Fruit fly (Drosophila melanogaster) whole organism, wandering third instar larva: Measurements from ENCODE around the gene SmydA-4.

Source experiments
- Abd-B ChIP-seq: fragments of >200 bp; optimal IDR thresholded peaks from 2 replicates; lab custom pipeline; 2017; ENCODE audit warnings: missing biosample characterization, missing genetic modification characterization
- CG32264 ChIP-seq: fragments of 200-800 bp; sonication (Bioruptor generic); optimal IDR thresholded peaks from 2 replicates; lab custom pipeline; 2016; ENCODE audit warnings: missing biosample characterization, missing genetic modification characterization
- CrebA ChIP-seq: fragments of 200-800 bp; sonication (Bioruptor generic); optimal IDR thresholded peaks from 2 replicates; lab custom pipeline; 2016; ENCODE audit warnings: missing biosample characterization, mild to moderate bottlenecking, missing genetic modification characterization, borderline replicate concordance
- Dfd ChIP-seq: fragments of >200 bp; optimal IDR thresholded peaks from 2 replicates; lab custom pipeline; 2017; ENCODE audit warnings: missing biosample characterization, missing genetic modification characterization
- Dif ChIP-seq: fragments of 200-275, 200-300 bp; sonication (Bioruptor generic); optimal IDR thresholded peaks from 2 replicates; lab custom pipeline; 2018; ENCODE audit warnings: missing biosample characterization, missing genetic modification characterization; ENCODE audit not compliant: partially characterized antibody
- GATAd ChIP-seq: sonication (Bioruptor generic); optimal IDR thresholded peaks from 2 replicates; lab custom pipeline; 2016; ENCODE audit warnings: missing biosample characterization, missing genetic modification characterization
- HLH106 ChIP-seq: fragments of 200-800 bp; optimal IDR thresholded peaks from 3 replicates; lab custom pipeline; 2019; ENCODE audit warnings: missing biosample characterization, mild to moderate bottlenecking, missing genetic modification characterization, moderate library complexity
- Hnf4 ChIP-seq: fragments of 200-800 bp; sonication (Bioruptor generic); optimal IDR thresholded peaks from 2 replicates; lab custom pipeline; 2016; ENCODE audit warnings: missing biosample characterization, mild to moderate bottlenecking, missing genetic modification characterization
- Hr78 ChIP-seq: fragments of >200 bp; optimal IDR thresholded peaks from 2 replicates; lab custom pipeline; 2017; ENCODE audit warnings: missing biosample characterization, missing genetic modification characterization
- Hr83 ChIP-seq: fragments of 200-300 bp; sonication (Bioruptor generic); optimal IDR thresholded peaks from 2 replicates; lab custom pipeline; 2016; ENCODE audit warnings: missing biosample characterization, mild to moderate bottlenecking, missing genetic modification characterization, moderate library complexity; ENCODE audit not compliant: poor library complexity, severe bottlenecking
- Jra ChIP-seq: sonication (Bioruptor generic); optimal IDR thresholded peaks from 2 replicates; lab custom pipeline; 2016; ENCODE audit warnings: missing biosample characterization, missing genetic modification characterization
- Mio ChIP-seq: sonication (Bioruptor generic); optimal IDR thresholded peaks from 2 replicates; lab custom pipeline; 2016; ENCODE audit warnings: missing biosample characterization, missing genetic modification characterization
- OdsH ChIP-seq: fragments of 200-800 bp; sonication (Bioruptor generic); optimal IDR thresholded peaks from 2 replicates; lab custom pipeline; 2016; ENCODE audit warnings: missing biosample characterization, mild to moderate bottlenecking, missing genetic modification characterization
- Rel ChIP-seq, 2 experiments: fragments of 200-800 bp; sonication (Bioruptor generic) in 1 of 2; optimal IDR thresholded peaks; 2 replicates in 1 of 2; 3 replicates in 1 of 2; lab custom pipeline; 2016 to 2019; ENCODE audit warnings: mild to moderate bottlenecking in 2 of 2, missing biosample characterization in 2 of 2, missing genetic modification characterization in 2 of 2, moderate library complexity in 1 of 2
- Sp1 ChIP-seq: fragments of 200-800 bp; sonication (Bioruptor generic); optimal IDR thresholded peaks from 3 replicates; lab custom pipeline; 2019; ENCODE audit warnings: missing biosample characterization, mild to moderate bottlenecking, missing genetic modification characterization, moderate library complexity
- Vsx2 ChIP-seq: fragments of 200-300, 225-300 bp; sonication (Bioruptor generic); optimal IDR thresholded peaks from 2 replicates; lab custom pipeline; 2018; ENCODE audit warnings: missing biosample characterization, missing genetic modification characterization; ENCODE audit not compliant: partially characterized antibody
- br ChIP-seq: fragments of 200-800 bp; sonication (Bioruptor generic); optimal IDR thresholded peaks from 2 replicates; lab custom pipeline; 2016; ENCODE audit warnings: missing biosample characterization, missing genetic modification characterization
- brk ChIP-seq: fragments of 200-800 bp; sonication (Bioruptor generic); optimal IDR thresholded peaks from 2 replicates; lab custom pipeline; 2016; ENCODE audit warnings: missing biosample characterization, mild to moderate bottlenecking, missing genetic modification characterization
- dsf ChIP-seq: sonication (Bioruptor generic); optimal IDR thresholded peaks from 2 replicates; lab custom pipeline; 2016; ENCODE audit warnings: missing biosample characterization, missing genetic modification characterization, borderline replicate concordance
- ey ChIP-seq: fragments of 200-800 bp; sonication (Bioruptor generic); optimal IDR thresholded peaks from 2 replicates; lab custom pipeline; 2016; ENCODE audit warnings: missing biosample characterization, missing genetic modification characterization
- foxo ChIP-seq, 2 experiments: fragments of 200-800 bp; sonication (Bioruptor generic); optimal IDR thresholded peaks; 2 replicates in 1 of 2; 3 replicates in 1 of 2; lab custom pipeline; 2016 to 2017; ENCODE audit warnings: missing biosample characterization in 2 of 2, missing genetic modification characterization in 2 of 2
- fru ChIP-seq: fragments of 200-800 bp; sonication (Bioruptor generic); optimal IDR thresholded peaks from 3 replicates; lab custom pipeline; 2016; ENCODE audit warnings: missing biosample characterization, mild to moderate bottlenecking, missing genetic modification characterization
- h ChIP-seq: fragments of 200-800 bp; sonication (Bioruptor generic); optimal IDR thresholded peaks from 3 replicates; lab custom pipeline; 2016; ENCODE audit warnings: missing biosample characterization, mild to moderate bottlenecking, missing genetic modification characterization
- jim ChIP-seq: fragments of 175-275, 200-325 bp; sonication (Bioruptor generic); optimal IDR thresholded peaks from 2 replicates; lab custom pipeline; 2016; ENCODE audit warnings: missing biosample characterization, mild to moderate bottlenecking, missing genetic modification characterization
- lola ChIP-seq: fragments of >200 bp; optimal IDR thresholded peaks from 2 replicates; lab custom pipeline; 2017; ENCODE audit warnings: missing biosample characterization, missing genetic modification characterization
- pan ChIP-seq: fragments of >200 bp; optimal IDR thresholded peaks from 2 replicates; lab custom pipeline; 2017
- psq ChIP-seq: fragments of 200-800 bp; sonication (Bioruptor generic); optimal IDR thresholded peaks from 3 replicates; lab custom pipeline; 2017; ENCODE audit warnings: missing biosample characterization, mild to moderate bottlenecking, missing genetic modification characterization, moderate library complexity
- rgr ChIP-seq: fragments of 200-800 bp; sonication (Bioruptor generic); optimal IDR thresholded peaks from 3 replicates; lab custom pipeline; 2016; ENCODE audit warnings: missing biosample characterization, mild to moderate bottlenecking, missing genetic modification characterization
- sage ChIP-seq: fragments of 200-800 bp; sonication (Bioruptor generic); optimal IDR thresholded peaks from 2 replicates; lab custom pipeline; 2016; ENCODE audit warnings: missing biosample characterization, mild to moderate bottlenecking, missing genetic modification characterization
- sv ChIP-seq: fragments of 200-800 bp; sonication (Bioruptor generic); optimal IDR thresholded peaks from 3 replicates; lab custom pipeline; 2016; ENCODE audit warnings: missing biosample characterization, missing genetic modification characterization
- tai ChIP-seq: sonication (Bioruptor generic); optimal IDR thresholded peaks from 2 replicates; lab custom pipeline; 2016; ENCODE audit warnings: missing biosample characterization, missing genetic modification characterization
- usp ChIP-seq: fragments of >200 bp; optimal IDR thresholded peaks from 2 replicates; lab custom pipeline; 2017; ENCODE audit warnings: missing biosample characterization, missing genetic modification characterization

The SmydA-4 gene

dm6 chrX:11044456-11044855, at the start of gene SmydA-4:
SmydA-4 (plus strand) TSS chrX:11044756.
- no peak for TF ChIP-seq pan (lab: Kevin White, UChicago)
- no peak for TF ChIP-seq foxo (GFP tag; optimal IDR thresholded peaks at IDR 0.05; lab: Kevin White, UChicago)
- no peak for TF ChIP-seq Rel (GFP tag; optimal IDR thresholded peaks at IDR 0.05; lab: Kevin White, UChicago)
- no peak for TF ChIP-seq Rel (tag; optimal IDR thresholded peaks at IDR 0.05; lab: Kevin White, UChicago)
- TF ChIP-seq rgr (GFP tag; lab: Kevin White, UChicago), result no peak
- TF ChIP-seq HLH106 (tag; lab: Kevin White, UChicago), result no peak
- TF ChIP-seq Hr78 (GFP tag; lab: Kevin White, UChicago), result no peak
- TF ChIP-seq ey, result no peak
- no peak for TF ChIP-seq Mio (GFP tag; lab: Kevin White, UChicago)
- TF ChIP-seq br (GFP tag; lab: Kevin White, UChicago), result no peak
- no peak for TF ChIP-seq lola (GFP tag; lab: Kevin White, UChicago)
- TF ChIP-seq tai, result no peak
- no peak for TF ChIP-seq Hnf4 (GFP tag; lab: Kevin White, UChicago)
- no peak for TF ChIP-seq OdsH (GFP tag; lab: Kevin White, UChicago)
- TF ChIP-seq Sp1 (GFP tag; lab: Kevin White, UChicago), result no peak
- TF ChIP-seq jim (GFP tag; lab: Kevin White, UChicago), result no peak
- TF ChIP-seq Dfd (GFP tag; lab: Kevin White, UChicago), result no peak
- no peak for TF ChIP-seq CG32264 (GFP tag; lab: Kevin White, UChicago)
- no peak for TF ChIP-seq Jra (GFP tag; lab: Kevin White, UChicago)
- no peak for TF ChIP-seq GATAd (GFP tag; lab: Kevin White, UChicago)
- TF ChIP-seq CrebA (GFP tag; lab: Kevin White, UChicago), result no peak

dm6 chrX:11039788-11040187, 4.8 kb upstream of the SmydA-4 start, which contains the start of gene vex:
vex (minus strand) TSS chrX:11039901.
- TF ChIP-seq tai (no peak), sv (no peak), foxo (GFP tag; optimal IDR thresholded peaks at IDR 0.05; lab: Kevin White, UChicago) (no peak), fru (no peak)
- TF ChIP-seq, all 38 proteins: peak for 0

dm6 chrX:11053456-11053855, 8.9 kb downstream of the SmydA-4 start, which contains the start of gene CG1552:
CG1552 (minus strand) TSS chrX:11053556.
- TF ChIP-seq lola (GFP tag; lab: Kevin White, UChicago) (no peak), pan (lab: Kevin White, UChicago) (no peak), sage (no peak), rgr (GFP tag; lab: Kevin White, UChicago) (no peak), dsf (GFP tag; lab: Kevin White, UChicago) (no peak), Sp1 (GFP tag; lab: Kevin White, UChicago) (no peak), sv (no peak), CrebA (GFP tag; lab: Kevin White, UChicago) (no peak), h (GFP tag; lab: Kevin White, UChicago) (no peak)

- TF ChIP-seq brk (GFP tag; lab: Kevin White, UChicago), result no peak
- no peak for TF ChIP-seq HLH106 (tag; lab: Kevin White, UChicago)
- TF ChIP-seq Mio (GFP tag; lab: Kevin White, UChicago), result no peak
- TF ChIP-seq GATAd (GFP tag; lab: Kevin White, UChicago), result no peak
- no peak for TF ChIP-seq Jra (GFP tag; lab: Kevin White, UChicago)
- TF ChIP-seq h (GFP tag; lab: Kevin White, UChicago), result no peak
- TF ChIP-seq Hr83 (GFP tag; lab: Kevin White, UChicago), result no peak
- TF ChIP-seq Hnf4 (GFP tag; lab: Kevin White, UChicago), result no peak
- no peak for TF ChIP-seq Rel (GFP tag; optimal IDR thresholded peaks at IDR 0.05; lab: Kevin White, UChicago)
- TF ChIP-seq Rel (tag; optimal IDR thresholded peaks at IDR 0.05; lab: Kevin White, UChicago), result no peak
- TF ChIP-seq psq (GFP tag; lab: Kevin White, UChicago), result no peak
- TF ChIP-seq tai, result no peak
- TF ChIP-seq usp (GFP tag; lab: Kevin White, UChicago), result no peak
- no peak for TF ChIP-seq Sp1 (GFP tag; lab: Kevin White, UChicago)
- TF ChIP-seq Hr78 (GFP tag; lab: Kevin White, UChicago), result no peak
- TF ChIP-seq, all 38 proteins: peak for 0
Observed at dm6 chrX:11059519-11059918, 15.0 kb downstream of the SmydA-4 start, which contains the start of gene CG1545. CG1545 (minus strand) TSS chrX:11059619.

- TF ChIP-seq rgr (GFP tag; lab: Kevin White, UChicago), result no peak
- TF ChIP-seq Vsx2 (GFP tag; lab: Kevin White, UChicago), result no peak
- no peak for TF ChIP-seq br (GFP tag; lab: Kevin White, UChicago)
- no peak for TF ChIP-seq Abd-B
- TF ChIP-seq Hr78 (GFP tag; lab: Kevin White, UChicago), result no peak
- TF ChIP-seq tai, result no peak
- TF ChIP-seq Mio (GFP tag; lab: Kevin White, UChicago), result no peak
- TF ChIP-seq Dif (GFP tag; lab: Kevin White, UChicago), result no peak
- TF ChIP-seq fru, result no peak
- no peak for TF ChIP-seq Hr83 (GFP tag; lab: Kevin White, UChicago)
- TF ChIP-seq, all 38 proteins: peak for 0
Observed at dm6 chrX:11063070-11063469, 18.5 kb downstream of the SmydA-4 start, which contains the start of gene CG1537. CG1537 (minus strand) TSS chrX:11063170.
